Fruit fly (Drosophila melanogaster) whole organism, embryonic: ENCODE measurements around the gene mRRF1.

ENCODE experiments used
- Atf3 ChIP-seq: fragments of 200-800 bp; sonication (Bioruptor generic); optimal IDR thresholded peaks from 3 replicates; lab custom pipeline; 2016; ENCODE audit warnings: missing biosample characterization, missing genetic modification characterization
- CG10267 ChIP-seq: fragments of 200-800 bp; sonication (Bioruptor generic); optimal IDR thresholded peaks from 2 replicates; lab custom pipeline; 2018; ENCODE audit warnings: missing biosample characterization, mild to moderate bottlenecking, missing genetic modification characterization, moderate library complexity
- CG12942 ChIP-seq: fragments of 200-800 bp; sonication (Bioruptor generic); optimal IDR thresholded peaks from 3 replicates; lab custom pipeline; 2016; ENCODE audit warnings: missing biosample characterization, missing genetic modification characterization
- CG13287 ChIP-seq: fragments of 200-800 bp; sonication (Bioruptor generic); IDR thresholded peaks from 2 replicates; pipeline ENCODE4 v1.3.6; 2022; ENCODE audit warnings: missing biosample characterization, missing genetic modification characterization; ENCODE audit not compliant: partially characterized antibody
- CG13424 ChIP-seq: fragments of 200-800 bp; sonication (Bioruptor generic); optimal IDR thresholded peaks from 2 replicates; lab custom pipeline; 2019; ENCODE audit warnings: missing biosample characterization, mild to moderate bottlenecking, missing genetic modification characterization, moderate library complexity
- CG14014 ChIP-seq: fragments of 200-800 bp; sonication (Bioruptor generic); IDR thresholded peaks from 2 replicates; pipeline ENCODE4 v1.3.6; 2022; ENCODE audit warnings: missing biosample characterization, missing genetic modification characterization
- CG14965 ChIP-seq: fragments of 200-800 bp; sonication (Bioruptor generic); optimal IDR thresholded peaks from 2 replicates; lab custom pipeline; 2016; ENCODE audit warnings: missing biosample characterization, missing genetic modification characterization, borderline replicate concordance
- CG1529 ChIP-seq: fragments of 200-800 bp; sonication (Bioruptor generic); optimal IDR thresholded peaks from 3 replicates; lab custom pipeline; 2018; ENCODE audit warnings: missing biosample characterization, missing genetic modification characterization
- CG15601 ChIP-seq: fragments of 200-800 bp; sonication (Bioruptor generic); optimal IDR thresholded peaks from 3 replicates; lab custom pipeline; 2019; ENCODE audit warnings: missing biosample characterization, mild to moderate bottlenecking, missing genetic modification characterization, moderate library complexity
- CG1602 ChIP-seq: fragments of 200-800 bp; sonication (Bioruptor generic); optimal IDR thresholded peaks from 3 replicates; lab custom pipeline; 2016; ENCODE audit warnings: missing biosample characterization, missing genetic modification characterization
- CG1603 ChIP-seq: fragments of 200-800 bp; sonication (Bioruptor generic); optimal IDR thresholded peaks from 2 replicates; lab custom pipeline; 2019; ENCODE audit warnings: missing biosample characterization, mild to moderate bottlenecking, missing genetic modification characterization, moderate library complexity
- CG16863 ChIP-seq: fragments of 200-800 bp; sonication (Bioruptor generic); optimal IDR thresholded peaks from 3 replicates; lab custom pipeline; 2016; ENCODE audit warnings: missing biosample characterization, missing genetic modification characterization
- CG17328 ChIP-seq: fragments of 200-800 bp; sonication (Bioruptor generic); IDR thresholded peaks from 2 replicates; pipeline ENCODE4 v1.3.6; 2022; ENCODE audit warnings: missing biosample characterization, missing genetic modification characterization
- CG30403 ChIP-seq: fragments of 200-800 bp; sonication (Bioruptor generic); optimal IDR thresholded peaks from 3 replicates; lab custom pipeline; 2016; ENCODE audit warnings: missing biosample characterization, missing genetic modification characterization
- CG3065 ChIP-seq: fragments of 200-800 bp; sonication (Bioruptor generic); optimal IDR thresholded peaks from 2 replicates; lab custom pipeline; 2016; ENCODE audit warnings: missing biosample characterization, missing genetic modification characterization
- CG31224 ChIP-seq: fragments of 200-800 bp; sonication (Bioruptor generic); IDR thresholded peaks from 2 replicates; pipeline ENCODE4 v1.3.6; 2022; ENCODE audit warnings: missing biosample characterization, missing genetic modification characterization
- CG3281 ChIP-seq: fragments of 200-800 bp; sonication (Bioruptor generic); optimal IDR thresholded peaks from 3 replicates; lab custom pipeline; 2017; ENCODE audit warnings: missing biosample characterization, mild to moderate bottlenecking, missing genetic modification characterization
- CG33557 ChIP-seq: fragments of 200-800 bp; sonication (Bioruptor generic); optimal IDR thresholded peaks from 2 replicates; lab custom pipeline; 2019; ENCODE audit warnings: missing biosample characterization, mild to moderate bottlenecking, missing genetic modification characterization, moderate library complexity
- CG34422 ChIP-seq: fragments of 200-800 bp; sonication (Bioruptor generic); IDR thresholded peaks from 3 replicates; pipeline ENCODE4 v1.3.6; 2022; ENCODE audit warnings: missing biosample characterization, missing genetic modification characterization
- CG3838 ChIP-seq: fragments of 200-800 bp; sonication (Bioruptor generic); optimal IDR thresholded peaks from 3 replicates; lab custom pipeline; 2016; ENCODE audit warnings: missing biosample characterization, missing genetic modification characterization
- CG4360 ChIP-seq: fragments of 200-800 bp; sonication (Bioruptor generic); IDR thresholded peaks from 2 replicates; pipeline ENCODE4 v1.3.6; 2022; ENCODE audit warnings: missing biosample characterization, missing genetic modification characterization
- CG7987 ChIP-seq: fragments of 200-800 bp; sonication (Bioruptor generic); optimal IDR thresholded peaks from 2 replicates; lab custom pipeline; 2018; ENCODE audit warnings: missing biosample characterization, mild to moderate bottlenecking, missing genetic modification characterization, moderate library complexity
- CG8765 ChIP-seq: fragments of 200-800 bp; sonication (Bioruptor generic); IDR thresholded peaks from 2 replicates; pipeline ENCODE4 v1.3.6; 2022; ENCODE audit warnings: missing biosample characterization, missing genetic modification characterization
- CG9817 ChIP-seq: fragments of 200-800 bp; sonication (Bioruptor generic); optimal IDR thresholded peaks from 2 replicates; lab custom pipeline; 2018; ENCODE audit warnings: missing biosample characterization, mild to moderate bottlenecking, missing genetic modification characterization, moderate library complexity
- Fer2 ChIP-seq: fragments of 200-800 bp; sonication (Bioruptor generic); optimal IDR thresholded peaks from 2 replicates; lab custom pipeline; 2018; ENCODE audit warnings: missing biosample characterization, mild to moderate bottlenecking, missing genetic modification characterization, moderate library complexity
- Nf-YB ChIP-seq: fragments of 200-800 bp; sonication (Bioruptor generic); optimal IDR thresholded peaks from 3 replicates; lab custom pipeline; 2019; ENCODE audit warnings: missing biosample characterization, mild to moderate bottlenecking, missing genetic modification characterization, moderate library complexity
- Ptx1 ChIP-seq: fragments of 200-800 bp; sonication (Bioruptor generic); IDR thresholded peaks from 2 replicates; pipeline ENCODE4 v1.3.6; 2022; ENCODE audit warnings: missing biosample characterization, missing genetic modification characterization
- Rx ChIP-seq: fragments of 200-800 bp; sonication (Bioruptor generic); IDR thresholded peaks from 2 replicates; pipeline ENCODE4 v1.3.6; 2022; ENCODE audit warnings: missing biosample characterization, missing genetic modification characterization
- Sox100B ChIP-seq: fragments of 200-800 bp; sonication (Bioruptor generic); optimal IDR thresholded peaks from 3 replicates; lab custom pipeline; 2018; ENCODE audit warnings: missing biosample characterization, mild to moderate bottlenecking, missing genetic modification characterization
- Sox102F ChIP-seq: fragments of 200-800 bp; sonication (Bioruptor generic); optimal IDR thresholded peaks from 2 replicates; lab custom pipeline; 2018; ENCODE audit warnings: missing biosample characterization, mild to moderate bottlenecking, missing genetic modification characterization, moderate library complexity
- ash1 ChIP-seq: fragments of 200-800 bp; sonication (Bioruptor generic); optimal IDR thresholded peaks from 2 replicates; lab custom pipeline; 2018; ENCODE audit warnings: missing biosample characterization, mild to moderate bottlenecking, missing genetic modification characterization
- ato ChIP-seq: fragments of 200-800 bp; sonication (Bioruptor generic); IDR thresholded peaks from 2 replicates; pipeline ENCODE4 v1.3.6; 2022; ENCODE audit warnings: missing biosample characterization, missing genetic modification characterization; ENCODE audit not compliant: partially characterized antibody
- bowl ChIP-seq: fragments of 200-800 bp; sonication (Bioruptor generic); IDR thresholded peaks from 2 replicates; pipeline ENCODE4 v1.3.6; 2022; ENCODE audit warnings: missing biosample characterization, missing genetic modification characterization
- btn ChIP-seq: fragments of 200-800 bp; sonication (Bioruptor generic); optimal IDR thresholded peaks from 2 replicates; lab custom pipeline; 2016; ENCODE audit warnings: missing biosample characterization, missing genetic modification characterization
- chinmo ChIP-seq: fragments of 200-800 bp; sonication (Bioruptor generic); IDR thresholded peaks from 4 replicates; pipeline ENCODE4 v1.3.6; 2022; ENCODE audit warnings: missing biosample characterization, missing genetic modification characterization; ENCODE audit not compliant: partially characterized antibody
- chm ChIP-seq: fragments of 200-800 bp; sonication (Bioruptor generic); IDR thresholded peaks from 2 replicates; pipeline ENCODE4 v1.3.6; 2022; ENCODE audit warnings: missing biosample characterization, missing genetic modification characterization
- ci ChIP-seq: fragments of 200-800 bp; sonication (Bioruptor generic); IDR thresholded peaks from 3 replicates; pipeline ENCODE4 v1.3.6; 2022; ENCODE audit warnings: missing biosample characterization, missing genetic modification characterization
- ewg ChIP-seq: fragments of 200-800 bp; sonication (Bioruptor generic); optimal IDR thresholded peaks from 3 replicates; lab custom pipeline; 2017; ENCODE audit warnings: mild to moderate bottlenecking, missing biosample characterization, missing genetic modification reagents, missing genetic modification characterization
- gem ChIP-seq: fragments of 200-800 bp; sonication (Bioruptor generic); optimal IDR thresholded peaks from 2 replicates; lab custom pipeline; 2019; ENCODE audit warnings: missing biosample characterization, mild to moderate bottlenecking, missing genetic modification characterization, moderate library complexity
- h ChIP-seq: fragments of >200 bp; optimal IDR thresholded peaks from 2 replicates; lab custom pipeline; 2017
- kah ChIP-seq: fragments of 200-800 bp; sonication (Bioruptor generic); optimal IDR thresholded peaks from 2 replicates; lab custom pipeline; 2018; ENCODE audit warnings: missing biosample characterization, mild to moderate bottlenecking, missing genetic modification characterization
- ken ChIP-seq: fragments of 200-800 bp; sonication (Bioruptor generic); IDR thresholded peaks from 3 replicates; pipeline ENCODE4 v1.3.6; 2022; ENCODE audit warnings: missing biosample characterization, missing genetic modification characterization
- lbe ChIP-seq: fragments of 200-800 bp; sonication (Bioruptor generic); optimal IDR thresholded peaks from 2 replicates; lab custom pipeline; 2016; ENCODE audit warnings: missing biosample characterization, mild to moderate bottlenecking, missing genetic modification characterization
- pzg ChIP-seq: fragments of 200-800 bp; sonication (Bioruptor generic); optimal IDR thresholded peaks from 3 replicates; lab custom pipeline; 2018; ENCODE audit warnings: missing biosample characterization, mild to moderate bottlenecking, missing genetic modification characterization, moderate library complexity
- row ChIP-seq: fragments of 200-800 bp; sonication (Bioruptor generic); IDR thresholded peaks from 3 replicates; pipeline ENCODE4 v1.3.6; 2022; ENCODE audit warnings: missing biosample characterization, missing genetic modification characterization
- sens ChIP-seq: fragments of 200-800 bp; sonication (Bioruptor generic); peaks from one replicate; lab custom pipeline; 2016; ENCODE audit warnings: missing biosample characterization, missing genetic modification characterization
- sima ChIP-seq: fragments of 200-800 bp; sonication (Bioruptor generic); optimal IDR thresholded peaks from 2 replicates; lab custom pipeline; 2016; ENCODE audit warnings: missing biosample characterization, missing genetic modification characterization
- usp ChIP-seq: fragments of >200 bp; optimal IDR thresholded peaks from 2 replicates; lab custom pipeline; 2017; ENCODE audit warnings: missing biosample characterization, missing genetic modification characterization
- zfh1 ChIP-seq: fragments of 200-800 bp; sonication (Bioruptor generic); IDR thresholded peaks from 3 replicates; pipeline ENCODE4 v1.3.6; 2022; ENCODE audit warnings: missing biosample characterization, missing genetic modification characterization

Gene mRRF1

dm6 chr3L:9377198-9378035, 13.3 kb downstream of the mRRF1 start, which contains the start of gene Hsp26 (continued):
- TF ChIP-seq CG8765 (peak; percentile 22; the same call in 1 of the 2 replicates), CG13424 (peak; percentile 87), lbe (GFP tag; lab: Kevin White, UChicago) (peak; percentile 90), kah (GFP tag; lab: Kevin White, UChicago) (peak; percentile 63), zfh1 (GFP tag; lab: Robert Waterston, UW) (peak; percentile 81), h (lab: Kevin White, UChicago) (no peak), Atf3 (peak; percentile 80), CG7987 (GFP tag; lab: Kevin White, UChicago) (peak; percentile 43), CG1529 (GFP tag; lab: Kevin White, UChicago) (peak; percentile 81), CG31224 (peak; percentile 68), ci (peak; percentile 96), Rx (peak; percentile 27; the same call in 1 of the 2 replicates), Sox102F (peak; percentile 90), Nf-YB (GFP tag; lab: Kevin White, UChicago) (peak; percentile 63), Fer2 (tag; lab: Kevin White, UChicago) (peak; percentile 31), CG14965 (GFP tag; lab: Kevin White, UChicago) (no peak), row (GFP tag; lab: Robert Waterston, UW) (peak; percentile 93), CG15601 (tag; lab: Kevin White, UChicago) (peak; percentile 85), CG14014 (GFP tag; lab: Robert Waterston, UW) (peak; percentile 85), CG3281 (peak; percentile 84), sima (GFP tag; lab: Kevin White, UChicago) (peak; percentile 38), btn (peak; percentile 46), ato (GFP tag; lab: Robert Waterston, UW) (no peak), CG34422 (GFP tag; lab: Robert Waterston, UW) (peak; percentile 86; the same call in 2 of the 3 replicates), CG17328 (peak; percentile 91), CG30403 (peak; percentile 89), Sox100B (GFP tag; lab: Kevin White, UChicago) (peak; percentile 67), chinmo (GFP tag; lab: Robert Waterston, UW) (peak; percentile 86; the same call in 2 of the 4 replicates), CG10267 (tag; lab: Kevin White, UChicago) (peak; percentile 77), bowl (GFP tag; lab: Robert Waterston, UW) (peak; percentile 71; the same call in 1 of the 2 replicates), CG33557 (peak; percentile 21), CG16863 (GFP tag; lab: Kevin White, UChicago) (peak; percentile 88), CG3838 (peak; percentile 34), gem (tag; lab: Kevin White, UChicago) (peak; percentile 92), CG4360 (GFP tag; lab: Robert Waterston, UW) (peak; percentile 54), CG13287 (GFP tag; lab: Robert Waterston, UW) (no peak; the same call in 1 of the 2 replicates), ash1 (no peak), CG3065 (GFP tag; lab: Kevin White, UChicago) (peak; percentile 57), ewg (GFP tag; lab: Kevin White, UChicago) (peak; percentile 93), usp (no peak), pzg (GFP tag; lab: Kevin White, UChicago) (no peak), CG9817 (tag; lab: Kevin White, UChicago) (peak; percentile 52), CG1602 (peak; percentile 80), Ptx1 (GFP tag; lab: Robert Waterston, UW) (peak; percentile 87), CG12942 (GFP tag; lab: Kevin White, UChicago) (peak; percentile 77), sens (GFP tag; lab: Kevin White, UChicago) (peak; percentile 99), chm (GFP tag; lab: Robert Waterston, UW) (peak; percentile 94), ken (GFP tag; lab: Robert Waterston, UW) (peak; percentile 85), CG1603 (peak; percentile 61)
